Worm (Caenorhabditis elegans) whole organism, midembryonic: ENCODE data around the gene nlp-27.

ENCODE experiments used
- T22C8.4 ChIP-seq: fragments of 200-800 bp; sonication (Bioruptor generic); IDR thresholded peaks from 2 replicates; pipeline ENCODE4 v1.3.6; 2022; ENCODE audit warnings: missing genetic modification characterization, missing compliant biosample characterization
- cog-1 ChIP-seq: sonication (generic microtip); optimal IDR thresholded peaks from 2 replicates; lab custom pipeline; 2016; ENCODE audit warnings: missing genetic modification characterization, missing compliant biosample characterization
- flt-1 ChIP-seq: fragments of 200-800 bp; sonication (Bioruptor generic); IDR thresholded peaks from 2 replicates; pipeline ENCODE4 v1.3.6; 2022; ENCODE audit warnings: missing genetic modification characterization, missing compliant biosample characterization
- klf-2 ChIP-seq: fragments of 200-800 bp; sonication (Bioruptor generic); conservative IDR thresholded peaks from 2 replicates; pipeline ENCODE4 v1.3.6; 2022; ENCODE audit warnings: missing genetic modification reagents, missing genetic modification characterization, missing compliant biosample characterization
- med-1 ChIP-seq: sonication (generic microtip); optimal IDR thresholded peaks from 2 replicates; lab custom pipeline; 2017; ENCODE audit warnings: missing genetic modification characterization, mild to moderate bottlenecking, missing compliant biosample characterization, antibody characterized with exemption, missing genetic modification reagents; ENCODE audit not compliant: insufficient read depth
- ref-1 ChIP-seq: fragments of 200-800 bp; sonication (Bioruptor generic); conservative IDR thresholded peaks from 2 replicates; pipeline ENCODE4 v1.3.6; 2022; ENCODE audit warnings: missing genetic modification reagents, missing genetic modification characterization, missing compliant biosample characterization
- tab-1 ChIP-seq: fragments of 200-800 bp; sonication (Bioruptor generic); IDR thresholded peaks from 2 replicates; pipeline ENCODE4 v1.3.6; 2022; ENCODE audit warnings: missing genetic modification characterization, missing compliant biosample characterization
- ztf-23 ChIP-seq: fragments of 200-800 bp; sonication (Bioruptor generic); IDR thresholded peaks from 2 replicates; pipeline ENCODE4 v1.3.6; 2022; ENCODE audit warnings: missing genetic modification reagents, missing genetic modification characterization, missing compliant biosample characterization
- ztf-29 ChIP-seq: fragments of 200-800 bp; sonication (Bioruptor generic); IDR thresholded peaks from 2 replicates; pipeline ENCODE4 v1.3.6; 2022; ENCODE audit warnings: missing genetic modification reagents, missing genetic modification characterization, missing compliant biosample characterization

The nlp-27 gene

ce11 chrV:3963715-3964114, 25.5 kb upstream of the nlp-27 start, which contains the start of gene cyp-34A7:
Gene cyp-34A7 (minus strand): TSS chrV:3963815.
- TF ChIP-seq T22C8.4 (GFP tag; lab: Robert Waterston, UW) (no peak), ztf-23 (GFP tag; lab: Robert Waterston, UW) (no peak), ref-1 (GFP tag; lab: Robert Waterston, UW) (no peak), tab-1 (GFP tag; lab: Robert Waterston, UW) (no peak), cog-1 (no peak), klf-2 (GFP tag; lab: Robert Waterston, UW) (no peak), med-1 (GFP tag; lab: Kevin White, UChicago) (no peak), flt-1 (no peak), ztf-29 (GFP tag; lab: Robert Waterston, UW) (no peak)

ce11 chrV:3967762-3968161, 21.4 kb upstream of the nlp-27 start, which contains the start of gene cyp-34A8:
Gene cyp-34A8 (minus strand): TSS chrV:3967823.
- TF ChIP-seq tab-1 (GFP tag; lab: Robert Waterston, UW) (no peak), ztf-29 (GFP tag; lab: Robert Waterston, UW) (no peak), ref-1 (GFP tag; lab: Robert Waterston, UW) (no peak), med-1 (GFP tag; lab: Kevin White, UChicago) (no peak), flt-1 (no peak), T22C8.4 (GFP tag; lab: Robert Waterston, UW) (no peak), ztf-23 (GFP tag; lab: Robert Waterston, UW) (no peak), cog-1 (no peak), klf-2 (GFP tag; lab: Robert Waterston, UW) (no peak)

DNA sequence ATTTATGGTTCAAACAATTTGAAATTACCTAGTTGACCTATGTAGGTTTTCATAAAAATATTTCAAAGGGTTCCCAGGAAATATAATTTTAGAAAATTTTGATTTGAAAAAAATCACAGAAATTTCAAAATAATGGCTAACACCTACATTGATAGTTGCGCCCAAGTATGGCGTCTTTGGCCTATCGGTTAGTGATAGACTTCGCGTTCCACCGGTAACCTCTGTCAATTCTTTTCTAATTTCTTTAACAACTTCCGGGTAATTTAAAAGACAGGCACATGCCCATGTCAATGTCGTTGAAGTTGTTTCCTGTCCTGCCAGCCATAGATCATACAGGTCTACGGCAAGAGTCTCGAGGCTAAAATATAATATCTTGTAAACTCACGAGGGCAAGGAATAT, 20.2 kb upstream of the nlp-27 start:
- TF ChIP-seq cog-1 (no peak), tab-1 (GFP tag; lab: Robert Waterston, UW) (no peak)

DNA sequence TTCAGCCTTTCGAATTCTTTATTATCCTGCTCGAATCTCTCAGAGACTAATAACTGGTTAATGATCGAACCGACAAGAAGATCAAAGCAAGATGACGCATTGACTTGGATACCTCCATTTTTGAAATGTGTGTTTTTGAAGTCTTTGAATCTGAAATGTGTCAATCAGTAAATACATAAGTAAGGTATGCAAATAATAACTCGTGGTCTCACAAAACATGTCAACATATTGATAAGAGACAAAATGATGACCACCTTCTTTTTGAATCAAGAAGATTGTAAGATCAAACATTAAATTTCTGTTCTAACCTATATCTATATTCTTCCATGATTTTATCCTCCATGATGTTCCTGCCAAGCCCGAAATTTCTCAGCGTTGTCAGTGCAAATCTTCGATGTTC, 19.5 kb upstream of the nlp-27 start:
- TF ChIP-seq ztf-29 (GFP tag; lab: Robert Waterston, UW) (no peak), med-1 (GFP tag; lab: Kevin White, UChicago) (no peak), klf-2 (GFP tag; lab: Robert Waterston, UW) (no peak), tab-1 (GFP tag; lab: Robert Waterston, UW) (no peak)

- no peak for TF ChIP-seq ztf-23 (GFP tag; lab: Robert Waterston, UW)
- TF ChIP-seq cog-1 = no peak
- TF ChIP-seq ztf-29 (GFP tag; lab: Robert Waterston, UW) = no peak
- no peak for TF ChIP-seq flt-1
- TF ChIP-seq ref-1 (GFP tag; lab: Robert Waterston, UW) = no peak
- TF ChIP-seq klf-2 (GFP tag; lab: Robert Waterston, UW) = no peak
- no peak for TF ChIP-seq T22C8.4 (GFP tag; lab: Robert Waterston, UW)
- no peak for TF ChIP-seq tab-1 (GFP tag; lab: Robert Waterston, UW)
- no peak for TF ChIP-seq med-1 (GFP tag; lab: Kevin White, UChicago)
Observed at ce11 chrV:3970410-3970809, 18.8 kb upstream of the nlp-27 start, which contains the start of gene cyp-34A9. Gene cyp-34A9 (minus strand): TSS chrV:3970540.

DNA sequence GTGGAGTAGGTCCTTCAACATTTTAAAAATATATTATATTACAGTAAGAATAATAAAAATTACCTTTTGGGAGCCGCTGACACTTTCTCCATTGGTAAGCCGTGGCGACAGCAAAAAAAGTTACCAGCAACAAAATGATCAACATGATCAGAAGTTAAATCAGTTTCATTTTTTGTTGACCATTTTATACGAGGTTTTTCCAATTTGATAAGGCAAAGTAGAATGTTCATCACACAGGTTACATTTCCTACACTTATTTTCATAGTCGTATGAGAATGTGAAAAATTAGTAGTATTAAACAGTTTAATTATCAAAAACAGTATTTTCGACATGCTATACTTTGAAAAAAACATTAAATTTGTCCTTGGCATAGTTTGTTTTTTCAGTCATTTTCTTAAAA, 16.3 kb upstream of the nlp-27 start, which contains the start of gene cyp-34A10:
Gene cyp-34A10, minus strand, starts transcription at position 146 of the 400 bp plus-strand sequence.
- TF ChIP-seq med-1 (GFP tag; lab: Kevin White, UChicago) (no peak), ref-1 (GFP tag; lab: Robert Waterston, UW) (no peak), ztf-23 (GFP tag; lab: Robert Waterston, UW) (no peak), tab-1 (GFP tag; lab: Robert Waterston, UW) (no peak), cog-1 (no peak), ztf-29 (GFP tag; lab: Robert Waterston, UW) (no peak), flt-1 (no peak), klf-2 (GFP tag; lab: Robert Waterston, UW) (no peak), T22C8.4 (GFP tag; lab: Robert Waterston, UW) (no peak)

ce11 chrV:3974361-3974760, 14.8 kb upstream of the nlp-27 start, which contains the start of gene str-82:
Gene str-82 (plus strand): TSS chrV:3974661.
- no peak for TF ChIP-seq klf-2 (GFP tag; lab: Robert Waterston, UW)
- no peak for TF ChIP-seq ztf-29 (GFP tag; lab: Robert Waterston, UW)
- TF ChIP-seq ztf-23 (GFP tag; lab: Robert Waterston, UW) = no peak
- no peak for TF ChIP-seq flt-1
- TF ChIP-seq cog-1 = no peak
- no peak for TF ChIP-seq T22C8.4 (GFP tag; lab: Robert Waterston, UW)
- TF ChIP-seq tab-1 (GFP tag; lab: Robert Waterston, UW) = no peak
- TF ChIP-seq med-1 (GFP tag; lab: Kevin White, UChicago) = no peak
- no peak for TF ChIP-seq ref-1 (GFP tag; lab: Robert Waterston, UW)

DNA sequence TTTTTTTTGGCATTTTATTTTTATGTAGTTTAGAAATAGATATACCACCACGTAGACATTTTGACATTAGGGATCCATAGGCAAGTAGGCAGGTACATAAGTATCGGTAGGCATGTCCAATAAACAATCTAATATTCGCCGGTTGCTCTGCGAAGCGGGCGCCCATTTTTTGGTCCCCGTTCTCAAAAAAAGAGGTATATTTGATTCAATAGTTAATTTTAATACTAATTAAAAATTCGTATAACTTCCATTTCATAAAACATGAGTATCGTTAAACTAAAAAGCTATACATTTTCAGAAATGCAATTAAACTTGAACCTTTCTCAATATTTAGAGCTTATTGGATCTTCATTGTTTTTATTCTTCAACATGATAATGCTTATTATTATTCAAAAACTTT, 12.2 kb upstream of the nlp-27 start, which contains the start of gene str-83:
Gene str-83, plus strand, starts transcription at position 301 of the 400 bp plus-strand sequence.
- no peak for TF ChIP-seq tab-1 (GFP tag; lab: Robert Waterston, UW)
- no peak for TF ChIP-seq cog-1
- TF ChIP-seq T22C8.4 (GFP tag; lab: Robert Waterston, UW) = no peak
- no peak for TF ChIP-seq ztf-29 (GFP tag; lab: Robert Waterston, UW)
- TF ChIP-seq ref-1 (GFP tag; lab: Robert Waterston, UW) = no peak
- no peak for TF ChIP-seq flt-1
- TF ChIP-seq ztf-23 (GFP tag; lab: Robert Waterston, UW) = no peak
- TF ChIP-seq med-1 (GFP tag; lab: Kevin White, UChicago) = no peak
- TF ChIP-seq klf-2 (GFP tag; lab: Robert Waterston, UW) = no peak

ce11 chrV:3979053-3979452, 10.1 kb upstream of the nlp-27 start, which contains the start of gene nlp-34:
Gene nlp-34 (minus strand): TSS chrV:3979134.
- TF ChIP-seq ztf-29 (GFP tag; lab: Robert Waterston, UW) (no peak), klf-2 (GFP tag; lab: Robert Waterston, UW) (no peak), cog-1 (no peak), med-1 (GFP tag; lab: Kevin White, UChicago) (no peak), tab-1 (GFP tag; lab: Robert Waterston, UW) (no peak), T22C8.4 (GFP tag; lab: Robert Waterston, UW) (no peak), ref-1 (GFP tag; lab: Robert Waterston, UW) (no peak), flt-1 (no peak), ztf-23 (GFP tag; lab: Robert Waterston, UW) (no peak)
